Worm (Caenorhabditis elegans): ENCODE data around the gene nep-1.

Gene nep-1

ce11 chrII:11675877-11676473, 19.0 kb upstream of the nep-1 start, which contains the start of the genes trr-1 and C47D12.2:
TSS of gene trr-1 (minus strand) at chrII:11675927.
TSS of gene C47D12.2 (plus strand) at chrII:11676306.
- TF ChIP-seq lin-15B (tag; optimal IDR thresholded peaks at IDR 0.05) (peak; percentile 81), aly-2 (tag; optimal IDR thresholded peaks at IDR 0.05) (no peak), R02D3.7 (tag; optimal IDR thresholded peaks at IDR 0.05) (peak; percentile 79), unc-39 (tag; optimal IDR thresholded peaks at IDR 0.05) (no peak), nhr-23 (tag; optimal IDR thresholded peaks at IDR 0.05) (peak; percentile 79), ztf-11 (tag; optimal IDR thresholded peaks at IDR 0.05) (no peak), skn-1 (tag; optimal IDR thresholded peaks at IDR 0.05) (peak; percentile 16), lin-39 (tag; optimal IDR thresholded peaks at IDR 0.05) (peak; percentile 22), mdl-1 (tag; optimal IDR thresholded peaks at IDR 0.05) (no peak), ceh-16 (tag; optimal IDR thresholded peaks at IDR 0.05) (no peak), nhr-25 (tag; optimal IDR thresholded peaks at IDR 0.05) (peak; percentile 78), elt-2 (tag; optimal IDR thresholded peaks at IDR 0.05) (peak; percentile 40), nhr-43 (tag; optimal IDR thresholded peaks at IDR 0.05; ENCODE audit: poor library complexity, severe bottlenecking) (peak; percentile 48), pqm-1 (tag; optimal IDR thresholded peaks at IDR 0.05) (peak; percentile 23), lsy-12 (tag; optimal IDR thresholded peaks at IDR 0.05) (peak; percentile 10), ceh-82 (tag; optimal IDR thresholded peaks at IDR 0.05) (no peak)

ce11 chrII:11658854-11659253, 1.9 kb upstream of the nep-1 start:
- TF ChIP-seq lsy-12 (tag; optimal IDR thresholded peaks at IDR 0.05) (no peak), nfya-1 (tag; optimal IDR thresholded peaks at IDR 0.05; ENCODE audit: insufficient read depth) (no peak), snpc-4 (tag; optimal IDR thresholded peaks at IDR 0.05) (no peak), nhr-77 (tag; optimal IDR thresholded peaks at IDR 0.05) (no peak), fkh-10 (GFP tag; optimal IDR thresholded peaks at IDR 0.05) (no peak), zag-1 (tag; optimal IDR thresholded peaks at IDR 0.05) (no peak), ztf-11 (tag; optimal IDR thresholded peaks at IDR 0.05) (no peak), mml-1 (tag; optimal IDR thresholded peaks at IDR 0.05) (no peak), lin-39 (tag; optimal IDR thresholded peaks at IDR 0.05) (no peak), tbx-2 (tag; optimal IDR thresholded peaks at IDR 0.05) (no peak), ama-1 (optimal IDR thresholded peaks at IDR 0.05) (no peak)

ce11 chrII:11652679-11653174, 4.3 kb downstream of the nep-1 start, which contains the start of the genes rad-23 and rpn-12:
TSS of gene rad-23 (minus strand) at chrII:11652729.
TSS of gene rpn-12 (plus strand) at chrII:11653124.
- TF ChIP-seq sea-2 (GFP tag; optimal IDR thresholded peaks at IDR 0.05), result no peak
- TF ChIP-seq ztf-11 (tag; optimal IDR thresholded peaks at IDR 0.05), result no peak
- TF ChIP-seq ceh-82 (tag; optimal IDR thresholded peaks at IDR 0.05), result no peak
- no peak for TF ChIP-seq ZK546.5 (tag; optimal IDR thresholded peaks at IDR 0.05)
- TF ChIP-seq fos-1 (tag; optimal IDR thresholded peaks at IDR 0.05), result no peak
- TF ChIP-seq nhr-43 (tag; optimal IDR thresholded peaks at IDR 0.05; ENCODE audit: poor library complexity, severe bottlenecking), result peak; percentile 28
- TF ChIP-seq aly-2 (tag; optimal IDR thresholded peaks at IDR 0.05), result no peak
- TF ChIP-seq zag-1 (tag; optimal IDR thresholded peaks at IDR 0.05), result no peak
- TF ChIP-seq ztf-4 (tag; optimal IDR thresholded peaks at IDR 0.05), result no peak
- peak; percentile 87 for TF ChIP-seq R02D3.7 (tag; optimal IDR thresholded peaks at IDR 0.05)
- no peak for TF ChIP-seq daf-12 (tag; optimal IDR thresholded peaks at IDR 0.05)
- no peak for TF ChIP-seq nhr-76 (tag; optimal IDR thresholded peaks at IDR 0.05)
- peak; percentile 69 for TF ChIP-seq lin-39 (tag; optimal IDR thresholded peaks at IDR 0.05)
- no peak for TF ChIP-seq elt-3 (tag; optimal IDR thresholded peaks at IDR 0.05)
- peak; percentile 78 for TF ChIP-seq nhr-23 (tag; optimal IDR thresholded peaks at IDR 0.05)
- TF ChIP-seq eor-1 (tag; optimal IDR thresholded peaks at IDR 0.05), result no peak
- peak; percentile 83 for TF ChIP-seq nfya-1 (tag; optimal IDR thresholded peaks at IDR 0.05; ENCODE audit: insufficient read depth)
- no peak for TF ChIP-seq nhr-12 (tag; optimal IDR thresholded peaks at IDR 0.05)
- TF ChIP-seq ama-1 (optimal IDR thresholded peaks at IDR 0.05), result no peak
- TF ChIP-seq elt-1 (tag; optimal IDR thresholded peaks at IDR 0.05), result no peak
- peak; percentile 26 for TF ChIP-seq nhr-25 (tag; optimal IDR thresholded peaks at IDR 0.05)
- peak; percentile 40 for TF ChIP-seq snpc-4 (tag; optimal IDR thresholded peaks at IDR 0.05)
- no peak for TF ChIP-seq pqm-1 (tag; optimal IDR thresholded peaks at IDR 0.05)
- no peak for TF ChIP-seq nhr-237 (tag; optimal IDR thresholded peaks at IDR 0.05)
- peak; percentile 40 for TF ChIP-seq elt-2 (tag; optimal IDR thresholded peaks at IDR 0.05)
- no peak for TF ChIP-seq hmg-11 (tag; optimal IDR thresholded peaks at IDR 0.05)
- no peak for TF ChIP-seq ceh-28 (tag; optimal IDR thresholded peaks at IDR 0.05)
- TF ChIP-seq egl-5 (tag; optimal IDR thresholded peaks at IDR 0.05), result peak; percentile 94
- TF ChIP-seq skn-1 (tag; optimal IDR thresholded peaks at IDR 0.05), result peak; percentile 100
- TF ChIP-seq lin-15B (tag; optimal IDR thresholded peaks at IDR 0.05), result peak; percentile 83
- TF ChIP-seq pha-4 (tag; optimal IDR thresholded peaks at IDR 0.05), result peak; percentile 90
- peak; percentile 19 for TF ChIP-seq jun-1 (tag; optimal IDR thresholded peaks at IDR 0.05)
- TF ChIP-seq fkh-10 (GFP tag; optimal IDR thresholded peaks at IDR 0.05), result no peak

Data from whole organism, L3 larva.